Worm (Caenorhabditis elegans) whole organism, midembryonic: ENCODE results near the gene tsen-34.
"Not testable (repeated sequence)": the region's sequence is repeated elsewhere in the genome, so short reads cannot be mapped to it uniquely, and the experiment has no call there.

Source experiments
- T22C8.4 ChIP-seq: fragments of 200-800 bp; sonication (Bioruptor generic); IDR thresholded peaks from 2 replicates; pipeline ENCODE4 v1.3.6; 2022; ENCODE audit warnings: missing genetic modification characterization, missing compliant biosample characterization
- cog-1 ChIP-seq: sonication (generic microtip); optimal IDR thresholded peaks from 2 replicates; lab custom pipeline; 2016; ENCODE audit warnings: missing genetic modification characterization, missing compliant biosample characterization
- flt-1 ChIP-seq: fragments of 200-800 bp; sonication (Bioruptor generic); IDR thresholded peaks from 2 replicates; pipeline ENCODE4 v1.3.6; 2022; ENCODE audit warnings: missing genetic modification characterization, missing compliant biosample characterization
- med-1 ChIP-seq: sonication (generic microtip); optimal IDR thresholded peaks from 2 replicates; lab custom pipeline; 2017; ENCODE audit warnings: missing genetic modification characterization, mild to moderate bottlenecking, missing compliant biosample characterization, antibody characterized with exemption, missing genetic modification reagents; ENCODE audit not compliant: insufficient read depth
- tab-1 ChIP-seq: fragments of 200-800 bp; sonication (Bioruptor generic); IDR thresholded peaks from 2 replicates; pipeline ENCODE4 v1.3.6; 2022; ENCODE audit warnings: missing genetic modification characterization, missing compliant biosample characterization
- ztf-23 ChIP-seq: fragments of 200-800 bp; sonication (Bioruptor generic); IDR thresholded peaks from 2 replicates; pipeline ENCODE4 v1.3.6; 2022; ENCODE audit warnings: missing genetic modification reagents, missing genetic modification characterization, missing compliant biosample characterization
- ztf-29 ChIP-seq: fragments of 200-800 bp; sonication (Bioruptor generic); IDR thresholded peaks from 2 replicates; pipeline ENCODE4 v1.3.6; 2022; ENCODE audit warnings: missing genetic modification reagents, missing genetic modification characterization, missing compliant biosample characterization

- TF ChIP-seq ztf-29 (GFP tag; lab: Robert Waterston, UW); tab-1 (GFP tag; lab: Robert Waterston, UW); med-1 (GFP tag; lab: Kevin White, UChicago); T22C8.4; cog-1 (tag; lab: Kevin White, UChicago): not testable (repeated sequence)
- peak; percentile 78 for TF ChIP-seq ztf-23
- TF ChIP-seq flt-1 (GFP tag; lab: Robert Waterston, UW) = peak; percentile 51; the same call in 1 of the 2 replicates
These were observed 6.5 kb downstream of the tsen-34 start for ce11 chrIV:4184767-4185166.
